Fruit fly (Drosophila melanogaster): ENCODE measurements around the gene Grl65a.

dm6 chr3L:6694181-6694580 is 26.6 kb upstream of the Grl65a start:
- TF ChIP-seq CG9948 (tag; optimal IDR thresholded peaks at IDR 0.05) (no peak), CG12605 (GFP tag; IDR thresholded peaks at IDR 0.05) (no peak), gl (tag; optimal IDR thresholded peaks at IDR 0.05) (no peak), rn (GFP tag; IDR thresholded peaks at IDR 0.05) (no peak), CG4496 (GFP tag; IDR thresholded peaks at IDR 0.05) (no peak), Pif1B (GFP tag; optimal IDR thresholded peaks at IDR 0.05) (no peak), D1 (tag; optimal IDR thresholded peaks at IDR 0.05) (no peak), fd96Ca (GFP tag; IDR thresholded peaks at IDR 0.05) (no peak), CG15710 (tag; optimal IDR thresholded peaks at IDR 0.05) (no peak)
